Worm (Caenorhabditis elegans) whole organism, young adult: Measurements from ENCODE around the gene pks-1.

Source experiments
- Y79H2A.3 ChIP-seq: fragments of 200-800 bp; sonication (Bioruptor generic); conservative IDR thresholded peaks from 2 replicates; pipeline ENCODE4 v1.3.6; 2022; ENCODE audit warnings: missing genetic modification reagents, missing genetic modification characterization, missing compliant biosample characterization
- cebp-1 ChIP-seq, 2 experiments: fragments of 200-800 bp in 1 of 2; sonication (Bioruptor generic) in 1 of 2; sonication (generic microtip) in 1 of 2; IDR thresholded peaks in 1 of 2; optimal IDR thresholded peaks in 1 of 2; 2 replicates each; pipeline versions ENCODE4 v1.3.6 to Lab custom; 2017 to 2022; ENCODE audit warnings: missing compliant biosample characterization in 2 of 2, missing genetic modification characterization in 2 of 2, mild to moderate bottlenecking in 1 of 2, missing genetic modification reagents in 1 of 2, moderate library complexity in 1 of 2
- ceh-79 ChIP-seq: sonication (generic microtip); optimal IDR thresholded peaks from 2 replicates; lab custom pipeline; 2017; ENCODE audit warnings: mild to moderate bottlenecking, missing genetic modification characterization, missing compliant biosample characterization
- dpl-1 ChIP-seq: fragments of 150-350 bp; optimal IDR thresholded peaks from 2 replicates; lab custom pipeline; 2014; ENCODE audit warnings: missing biosample characterization, missing genetic modification reagents, missing genetic modification characterization
- egl-18 ChIP-seq: fragments of 200-800 bp; sonication (Bioruptor generic); IDR thresholded peaks from 2 replicates; pipeline ENCODE4 v1.3.6; 2022; ENCODE audit warnings: missing genetic modification reagents, missing genetic modification characterization, missing compliant biosample characterization
- let-526 ChIP-seq: fragments of 200-800 bp; sonication (Bioruptor generic); IDR thresholded peaks from 2 replicates; pipeline ENCODE4 v1.3.6; 2022; ENCODE audit warnings: missing genetic modification reagents, missing genetic modification characterization, missing compliant biosample characterization
- let-607 ChIP-seq, 2 experiments: fragments of 200-800 bp in 1 of 2; sonication (Bioruptor generic) in 1 of 2; sonication (generic microtip) in 1 of 2; optimal IDR thresholded peaks; 2 replicates each; lab custom pipeline; 2016 to 2018; ENCODE audit warnings: mild to moderate bottlenecking in 2 of 2, missing compliant biosample characterization in 2 of 2, missing genetic modification characterization in 2 of 2, moderate library complexity in 2 of 2, missing genotype in 1 of 2
- pha-4 ChIP-seq: fragments of 150-350 bp; sonication (generic microtip); optimal IDR thresholded peaks from 2 replicates; lab custom pipeline; 2014; ENCODE audit warnings: missing biosample characterization, missing genetic modification reagents, missing genetic modification characterization
- unc-62 ChIP-seq: fragments of 150-350 bp; optimal IDR thresholded peaks from 2 replicates; lab custom pipeline; 2014; ENCODE audit warnings: missing biosample characterization, missing genetic modification reagents, missing genetic modification characterization
- ztf-28 ChIP-seq: fragments of 200-800 bp; sonication (Bioruptor generic); IDR thresholded peaks from 2 replicates; pipeline ENCODE4 v1.3.6; 2022; ENCODE audit warnings: missing genetic modification reagents, missing genetic modification characterization, missing compliant biosample characterization

DNA sequence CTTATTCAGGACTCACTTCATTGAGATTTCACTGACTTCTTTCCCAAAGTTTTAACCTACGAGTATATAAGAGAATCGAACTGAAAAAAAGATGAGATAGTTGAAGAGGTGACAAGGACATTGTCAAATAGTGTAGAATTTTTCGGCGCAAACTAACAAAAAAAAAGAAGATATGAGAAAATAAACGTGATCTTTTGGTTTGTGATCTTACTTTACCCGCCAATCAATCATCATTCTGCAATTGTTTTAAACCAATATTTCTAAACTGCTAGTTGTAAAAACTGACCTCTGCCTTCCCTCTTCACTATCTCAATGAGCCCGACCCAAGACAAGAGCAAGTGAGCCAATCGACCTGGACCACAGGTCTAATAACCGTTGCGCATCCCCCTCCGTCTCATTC is 52.5 kb downstream of the pks-1 start:
- TF ChIP-seq ztf-28 (GFP tag; lab: Robert Waterston, UW) (no peak), let-526 (GFP tag; lab: Robert Waterston, UW) (no peak), Y79H2A.3 (GFP tag; lab: Robert Waterston, UW) (no peak), dpl-1 (no peak), ceh-79 (tag; lab: Kevin White, UChicago) (no peak), unc-62 (no peak), egl-18 (GFP tag; lab: Robert Waterston, UW) (no peak), pha-4 (no peak), let-607 (tag; optimal IDR thresholded peaks at IDR 0.05; lab: Kevin White, UChicago) (no peak), cebp-1 (GFP tag; IDR thresholded peaks at IDR 0.05; lab: Robert Waterston, UW) (no peak), cebp-1 (tag; optimal IDR thresholded peaks at IDR 0.05; lab: Kevin White, UChicago) (no peak)
